Fruit fly (Drosophila melanogaster) whole organism, embryonic: ENCODE measurements around the gene Son.
A peak's percentile ranks its signal among the peaks of the same experiment; 100 is the strongest.

Experiments
- Adf1 ChIP-seq: fragments of 200-800 bp; sonication (Bioruptor generic); IDR thresholded peaks from 2 replicates; pipeline ENCODE4 v1.3.6; 2022; ENCODE audit warnings: missing biosample characterization, missing genetic modification characterization
- Bgb ChIP-seq: fragments of 200-800 bp; sonication (Bioruptor generic); IDR thresholded peaks from 2 replicates; pipeline ENCODE4 v1.3.6; 2022; ENCODE audit warnings: missing biosample characterization, missing genetic modification characterization; ENCODE audit not compliant: partially characterized antibody
- CG10979 ChIP-seq: fragments of 200-800 bp; sonication (Bioruptor generic); optimal IDR thresholded peaks from 2 replicates; lab custom pipeline; 2018; ENCODE audit warnings: missing biosample characterization, mild to moderate bottlenecking, missing genetic modification characterization, moderate library complexity
- CG12769 ChIP-seq: fragments of 200-800 bp; sonication (Bioruptor generic); optimal IDR thresholded peaks from 2 replicates; lab custom pipeline; 2019; ENCODE audit warnings: missing biosample characterization, mild to moderate bottlenecking, missing genetic modification characterization, moderate library complexity
- CG13624 ChIP-seq: fragments of 200-800 bp; sonication (Bioruptor generic); optimal IDR thresholded peaks from 2 replicates; lab custom pipeline; 2016; ENCODE audit warnings: missing biosample characterization, missing genetic modification characterization
- CG13894 ChIP-seq: fragments of 200-800 bp; sonication (Bioruptor generic); optimal IDR thresholded peaks from 3 replicates; lab custom pipeline; 2018; ENCODE audit warnings: missing biosample characterization, mild to moderate bottlenecking, missing genetic modification characterization, moderate library complexity
- CG2199 ChIP-seq: fragments of 200-800 bp; sonication (Bioruptor generic); IDR thresholded peaks from 3 replicates; pipeline ENCODE4 v1.3.6; 2022; ENCODE audit warnings: missing biosample characterization, missing genetic modification characterization
- CG33557 ChIP-seq: fragments of 200-800 bp; sonication (Bioruptor generic); optimal IDR thresholded peaks from 2 replicates; lab custom pipeline; 2019; ENCODE audit warnings: missing biosample characterization, mild to moderate bottlenecking, missing genetic modification characterization, moderate library complexity
- CG42726 ChIP-seq: fragments of 200-800 bp; sonication (Bioruptor generic); IDR thresholded peaks from 2 replicates; pipeline ENCODE4 v1.3.6; 2022; ENCODE audit warnings: missing biosample characterization, missing genetic modification characterization; ENCODE audit not compliant: partially characterized antibody
- CG4820 ChIP-seq: fragments of 200-800 bp; sonication (Bioruptor generic); optimal IDR thresholded peaks from 3 replicates; lab custom pipeline; 2016; ENCODE audit warnings: missing biosample characterization, missing genetic modification characterization
- CG6254 ChIP-seq: fragments of 200-800 bp; sonication (Bioruptor generic); optimal IDR thresholded peaks from 3 replicates; lab custom pipeline; 2017; ENCODE audit warnings: mild to moderate bottlenecking, missing biosample characterization, missing genetic modification reagents, missing genetic modification characterization
- CG7271 ChIP-seq: fragments of 200-800 bp; sonication (Bioruptor generic); optimal IDR thresholded peaks from 2 replicates; lab custom pipeline; 2018; ENCODE audit warnings: missing biosample characterization, mild to moderate bottlenecking, missing genetic modification characterization, moderate library complexity
- CG7357 ChIP-seq: fragments of 200-800 bp; sonication (Bioruptor generic); IDR thresholded peaks from 3 replicates; pipeline ENCODE4 v1.3.6; 2022; ENCODE audit warnings: missing biosample characterization, missing genetic modification characterization
- CG8290 ChIP-seq, 3 experiments: fragments of 200-800 bp; sonication (Bioruptor generic); optimal IDR thresholded peaks; 2 replicates each; lab custom pipeline; 2016 to 2019; ENCODE audit warnings: missing biosample characterization in 3 of 3, missing genetic modification characterization in 3 of 3, mild to moderate bottlenecking in 2 of 3, moderate library complexity in 1 of 3
- CG8924 ChIP-seq: fragments of 200-800 bp; optimal IDR thresholded peaks from 3 replicates; lab custom pipeline; 2019; ENCODE audit warnings: missing biosample characterization, mild to moderate bottlenecking, missing genetic modification characterization, moderate library complexity
- CG8944 ChIP-seq: fragments of 200-800 bp; sonication (Bioruptor generic); optimal IDR thresholded peaks from 3 replicates; lab custom pipeline; 2016; ENCODE audit warnings: missing biosample characterization, missing genetic modification characterization
- Deaf1 ChIP-seq: fragments of 200-800 bp; optimal IDR thresholded peaks from 3 replicates; lab custom pipeline; 2019; ENCODE audit warnings: missing biosample characterization, mild to moderate bottlenecking, missing genetic modification characterization, moderate library complexity
- HLH4C ChIP-seq: fragments of 200-800 bp; sonication (Bioruptor generic); IDR thresholded peaks from 3 replicates; pipeline ENCODE4 v1.3.6; 2022; ENCODE audit warnings: missing biosample characterization, missing genetic modification characterization; ENCODE audit not compliant: partially characterized antibody
- Jarid2 ChIP-seq: fragments of 200-800 bp; sonication (Bioruptor generic); optimal IDR thresholded peaks from 3 replicates; lab custom pipeline; 2017; ENCODE audit warnings: mild to moderate bottlenecking, missing biosample characterization, missing genetic modification reagents, missing genetic modification characterization
- Lpt ChIP-seq: fragments of >200 bp; optimal IDR thresholded peaks from 2 replicates; lab custom pipeline; 2018; ENCODE audit warnings: missing biosample characterization, missing genetic modification characterization
- Opbp ChIP-seq: fragments of 200-800 bp; sonication (Bioruptor generic); IDR thresholded peaks from 3 replicates; pipeline ENCODE4 v1.3.6; 2022; ENCODE audit warnings: missing biosample characterization, missing genetic modification characterization; ENCODE audit not compliant: partially characterized antibody
- PHDP ChIP-seq: fragments of 200-800 bp; sonication (Bioruptor generic); optimal IDR thresholded peaks from 3 replicates; lab custom pipeline; 2018; ENCODE audit warnings: missing biosample characterization, mild to moderate bottlenecking, missing genetic modification characterization, moderate library complexity
- Ptx1 ChIP-seq: fragments of 200-800 bp; sonication (Bioruptor generic); IDR thresholded peaks from 2 replicates; pipeline ENCODE4 v1.3.6; 2022; ENCODE audit warnings: missing biosample characterization, missing genetic modification characterization
- Side ChIP-seq: fragments of 200-800 bp; sonication (Bioruptor generic); optimal IDR thresholded peaks from 2 replicates; lab custom pipeline; 2016; ENCODE audit warnings: missing biosample characterization, missing genetic modification characterization
- Sox100B ChIP-seq: fragments of 200-800 bp; sonication (Bioruptor generic); optimal IDR thresholded peaks from 3 replicates; lab custom pipeline; 2018; ENCODE audit warnings: missing biosample characterization, mild to moderate bottlenecking, missing genetic modification characterization
- Trl ChIP-seq, 3 experiments: fragments of >200 bp in 2 of 3; fragments of 200-800 bp in 1 of 3; sonication (Bioruptor generic) in 1 of 3; optimal IDR thresholded peaks; 2 replicates in 1 of 3; 3 replicates in 2 of 3; lab custom pipeline; 2016 to 2017; ENCODE audit warnings: missing biosample characterization in 1 of 3, missing genetic modification characterization in 1 of 3
- ase ChIP-seq: fragments of 200-800 bp; sonication (Bioruptor generic); IDR thresholded peaks from 3 replicates; pipeline ENCODE4 v1.3.6; 2022; ENCODE audit warnings: missing biosample characterization, missing genetic modification characterization
- bbx ChIP-seq: fragments of 200-800 bp; sonication (Bioruptor generic); IDR thresholded peaks from 2 replicates; pipeline ENCODE4 v1.3.6; 2022; ENCODE audit warnings: missing biosample characterization, missing genetic modification characterization; ENCODE audit not compliant: partially characterized antibody
- cg ChIP-seq: fragments of 200-800 bp; sonication (Bioruptor generic); optimal IDR thresholded peaks from 3 replicates; lab custom pipeline; 2019; ENCODE audit warnings: missing biosample characterization, mild to moderate bottlenecking, missing genetic modification characterization, moderate library complexity
- dpn ChIP-seq, 2 experiments: fragments of 200-800 bp; sonication (Bioruptor generic); optimal IDR thresholded peaks; 3 replicates each; lab custom pipeline; 2016; ENCODE audit warnings: missing biosample characterization in 2 of 2, missing genetic modification characterization in 2 of 2
- gfzf ChIP-seq: fragments of 200-800 bp; sonication (Bioruptor generic); optimal IDR thresholded peaks from 2 replicates; lab custom pipeline; 2016; ENCODE audit warnings: missing biosample characterization, mild to moderate bottlenecking, missing genetic modification characterization, moderate library complexity
- gsb ChIP-seq: fragments of 200-800 bp; sonication (Bioruptor generic); IDR thresholded peaks from 2 replicates; pipeline ENCODE4 v1.3.6; 2022; ENCODE audit warnings: missing biosample characterization, missing genetic modification characterization
- knrl ChIP-seq: fragments of 200-800 bp; sonication (Bioruptor generic); IDR thresholded peaks from 3 replicates; pipeline ENCODE4 v1.3.6; 2022; ENCODE audit warnings: missing biosample characterization, missing genetic modification characterization; ENCODE audit not compliant: partially characterized antibody
- lmd ChIP-seq: fragments of 200-800 bp; sonication (Bioruptor generic); IDR thresholded peaks from 2 replicates; pipeline ENCODE4 v1.3.6; 2022; ENCODE audit warnings: missing biosample characterization, missing genetic modification characterization
- odd ChIP-seq: fragments of 200-800 bp; sonication (Bioruptor generic); optimal IDR thresholded peaks from 2 replicates; lab custom pipeline; 2017; ENCODE audit warnings: missing biosample characterization, mild to moderate bottlenecking, missing genetic modification characterization
- pfk ChIP-seq: fragments of 200-800 bp; sonication (Bioruptor generic); optimal IDR thresholded peaks from 2 replicates; lab custom pipeline; 2018; ENCODE audit warnings: missing biosample characterization, mild to moderate bottlenecking, missing genetic modification characterization, moderate library complexity
- pros ChIP-seq: fragments of 200-800 bp; sonication (Bioruptor generic); optimal IDR thresholded peaks from 3 replicates; lab custom pipeline; 2019; ENCODE audit warnings: missing biosample characterization, mild to moderate bottlenecking, missing genetic modification characterization, moderate library complexity
- sens-2 ChIP-seq: fragments of 200-800 bp; sonication (Bioruptor generic); IDR thresholded peaks from 2 replicates; pipeline ENCODE4 v1.3.6; 2022; ENCODE audit warnings: missing biosample characterization, missing genetic modification characterization
- so ChIP-seq: fragments of 200-800 bp; sonication (Bioruptor generic); IDR thresholded peaks from 3 replicates; pipeline ENCODE4 v1.3.6; 2022; ENCODE audit warnings: missing biosample characterization, missing genetic modification characterization
- unc-4 ChIP-seq: fragments of 200-800 bp; sonication (Bioruptor generic); IDR thresholded peaks from 2 replicates; pipeline ENCODE4 v1.3.6; 2022; ENCODE audit warnings: missing biosample characterization, missing genetic modification characterization; ENCODE audit not compliant: partially characterized antibody
- z ChIP-seq: fragments of 200-800 bp; sonication (Bioruptor generic); IDR thresholded peaks from 3 replicates; pipeline ENCODE4 v1.3.6; 2022; ENCODE audit warnings: missing biosample characterization, missing genetic modification characterization
- zen ChIP-seq: fragments of 200-800 bp; sonication (Bioruptor generic); optimal IDR thresholded peaks from 3 replicates; lab custom pipeline; 2018; ENCODE audit warnings: missing biosample characterization, mild to moderate bottlenecking, missing genetic modification characterization, moderate library complexity

Gene Son

DNA sequence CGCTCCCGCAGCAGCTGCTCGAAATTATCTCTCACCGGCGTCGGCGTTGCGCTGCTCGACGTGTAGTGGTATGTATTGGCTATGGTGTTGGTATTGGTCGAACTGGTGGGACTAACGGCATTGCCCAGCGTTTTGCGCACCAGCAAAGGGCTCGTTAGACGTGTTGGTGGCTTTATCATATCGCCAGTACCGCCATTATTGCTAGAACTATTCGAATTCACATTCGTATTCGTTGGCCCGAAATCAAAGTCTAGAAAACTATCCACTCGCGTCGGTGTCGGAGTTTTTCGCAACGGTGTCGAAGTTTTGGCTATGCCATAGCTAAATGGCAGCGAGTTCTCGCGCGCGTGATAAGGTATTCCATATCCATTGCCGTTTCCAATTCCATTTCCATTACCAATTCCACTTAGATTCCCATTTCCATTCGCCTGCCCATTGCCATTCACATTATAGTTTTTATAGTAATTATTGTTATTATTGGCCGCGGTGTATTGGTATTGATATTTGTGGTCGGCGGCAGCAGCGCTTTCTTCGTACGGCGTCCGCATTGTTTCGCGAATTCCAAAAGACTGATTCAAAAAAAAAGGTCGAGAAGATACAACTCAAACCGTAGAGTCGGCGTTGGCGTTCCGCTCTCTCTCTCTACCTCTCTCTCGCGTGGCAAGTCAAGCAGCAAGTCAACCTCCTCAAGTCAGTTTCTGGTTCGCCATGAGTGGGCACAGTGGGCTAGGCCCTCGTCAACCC lies 45.2 kb upstream of the Son start, which contains the start of gene by (continued):
- peak; percentile 38; the same call in 1 of the 2 replicates for TF ChIP-seq bbx (GFP tag; lab: Robert Waterston, UW)
- TF ChIP-seq HLH4C = 0 out of 3 replicates have a peak, but pooled peaks have one; percentile 12
- no peak for TF ChIP-seq CG8290 (GFP tag; optimal IDR thresholded peaks at IDR 0.05; lab: Kevin White, UChicago)
- TF ChIP-seq CG8290 (tag; optimal IDR thresholded peaks at IDR 0.05; lab: Kevin White, UChicago) = peak in 1 of 2 experiments; percentile 35
- peak in 1 of 2 experiments; percentile 75 for TF ChIP-seq Trl (optimal IDR thresholded peaks at IDR 0.05; lab: Kevin White, UChicago)
- no peak for TF ChIP-seq Trl (GFP tag; optimal IDR thresholded peaks at IDR 0.05; lab: Kevin White, UChicago)
- TF ChIP-seq unc-4 (GFP tag; lab: Robert Waterston, UW) = 0 out of 2 replicates have a peak, but pooled peaks have one; percentile 17
- TF ChIP-seq CG12769 (tag; lab: Kevin White, UChicago) = no peak
- TF ChIP-seq Deaf1 (tag; lab: Kevin White, UChicago) = peak; percentile 51
- TF ChIP-seq CG6254 (GFP tag; lab: Kevin White, UChicago) = no peak
- TF ChIP-seq pfk (GFP tag; lab: Kevin White, UChicago) = peak; percentile 19
- no peak for TF ChIP-seq CG10979 (tag; lab: Kevin White, UChicago)
- TF ChIP-seq knrl (GFP tag; lab: Robert Waterston, UW) = no peak
- peak; percentile 19 for TF ChIP-seq CG13894 (tag; lab: Kevin White, UChicago)
- TF ChIP-seq Adf1 (GFP tag; lab: Robert Waterston, UW) = peak; percentile 38; the same call in 1 of the 2 replicates
- TF ChIP-seq cg = peak; percentile 47
- TF ChIP-seq z = peak; percentile 58; the same call in 1 of the 3 replicates
- TF ChIP-seq CG42726 = 0 out of 2 replicates have a peak, but pooled peaks have one; percentile 26
- TF ChIP-seq Jarid2 = peak; percentile 71

DNA sequence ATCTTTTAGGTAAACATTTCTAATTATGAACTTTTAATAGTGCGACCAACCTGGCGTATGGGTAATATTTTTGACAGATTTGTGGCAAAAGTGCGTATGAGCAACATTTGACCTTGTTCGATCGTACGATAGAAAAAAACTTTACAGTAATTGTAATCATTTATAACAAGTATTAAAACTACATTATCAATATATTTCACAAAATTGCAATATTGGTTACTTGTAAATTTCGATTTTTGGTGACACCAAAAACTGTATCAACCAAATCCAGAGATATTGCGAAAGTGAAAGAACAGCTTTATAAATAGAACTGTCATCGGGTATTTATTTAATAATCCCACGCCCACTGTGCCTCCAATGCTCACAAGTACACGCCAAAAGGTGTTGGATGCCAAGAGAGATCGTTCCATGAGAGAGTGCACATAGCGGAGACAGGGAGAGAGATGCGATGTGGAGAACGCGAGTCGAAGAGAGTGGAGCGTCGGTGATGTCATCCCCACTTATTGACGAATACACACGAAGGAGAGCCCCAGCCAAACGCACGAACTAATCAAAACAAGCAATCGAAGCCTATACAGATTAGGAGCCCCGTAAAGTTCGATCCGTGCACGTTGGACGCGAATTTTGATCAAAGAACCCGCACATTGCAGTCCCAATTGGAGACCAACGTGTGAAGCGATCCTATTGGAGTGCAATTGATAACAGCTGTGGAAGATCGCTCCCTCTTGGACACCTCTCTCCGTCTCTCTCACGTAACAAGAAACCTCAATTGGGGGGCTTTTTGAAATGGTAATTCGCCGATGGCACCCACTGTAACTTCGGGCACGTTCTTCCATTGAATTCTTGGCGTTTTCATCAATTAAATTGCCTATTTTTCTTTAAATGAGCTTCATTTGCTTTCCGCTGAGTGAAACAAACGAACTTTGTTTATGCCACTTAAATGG lies 44.4 kb upstream of the Son start:
- TF ChIP-seq Sox100B (GFP tag; lab: Kevin White, UChicago) (peak; percentile 99), CG8924 (tag; lab: Kevin White, UChicago) (peak; percentile 98), pros (GFP tag; lab: Kevin White, UChicago) (peak; percentile 99), CG7271 (tag; lab: Kevin White, UChicago) (peak; percentile 46), CG33557 (GFP tag; lab: Kevin White, UChicago) (peak; percentile 84), dpn (GFP tag; optimal IDR thresholded peaks at IDR 0.05; lab: Kevin White, UChicago) (peak; percentile 94 to 95), gfzf (GFP tag; lab: Kevin White, UChicago) (peak; percentile 7), CG2199 (no peak; the same call in 2 of the 3 replicates), gsb (GFP tag; lab: Robert Waterston, UW) (peak; percentile 90), lmd (GFP tag; lab: Robert Waterston, UW) (peak; percentile 94), zen (tag; lab: Kevin White, UChicago) (peak; percentile 72), CG13624 (GFP tag; lab: Kevin White, UChicago) (peak; percentile 83), CG8944 (GFP tag; lab: Kevin White, UChicago) (peak; percentile 82), Ptx1 (GFP tag; lab: Robert Waterston, UW) (peak; percentile 94), Side (GFP tag; lab: Kevin White, UChicago) (peak; percentile 90), odd (GFP tag; lab: Kevin White, UChicago) (peak; percentile 98), so (GFP tag; lab: Robert Waterston, UW) (peak; percentile 87; the same call in 2 of the 3 replicates), CG7357 (GFP tag; lab: Robert Waterston, UW) (peak; percentile 85), CG4820 (GFP tag; lab: Kevin White, UChicago) (peak; percentile 94), Bgb (peak; percentile 23; the same call in 1 of the 2 replicates), ase (GFP tag; lab: Robert Waterston, UW) (peak; percentile 79; the same call in 2 of the 3 replicates), unc-4 (GFP tag; lab: Robert Waterston, UW) (0 out of 2 replicates have a peak, but pooled peaks have one; percentile 25), PHDP (tag; lab: Kevin White, UChicago) (peak; percentile 94), sens-2 (GFP tag; lab: Robert Waterston, UW) (peak; percentile 33; the same call in 1 of the 2 replicates), bbx (GFP tag; lab: Robert Waterston, UW) (no peak; the same call in 1 of the 2 replicates), Opbp (GFP tag; lab: Robert Waterston, UW) (no peak), Lpt (GFP tag; lab: Kevin White, UChicago) (no peak)
